Worm (Caenorhabditis elegans) whole organism, L2 larva: ENCODE results near the gene lys-8.

Experiments used
- dmd-4 ChIP-seq: sonication (generic microtip); optimal IDR thresholded peaks from 2 replicates; lab custom pipeline; 2017; ENCODE audit warnings: missing biosample characterization, missing genetic modification characterization
- unc-39 ChIP-seq: fragments of 150-350 bp; optimal IDR thresholded peaks from 2 replicates; lab custom pipeline; 2014; ENCODE audit warnings: missing biosample characterization, missing genetic modification characterization

- no peak for TF ChIP-seq unc-39 (tag; lab: Kevin White, UChicago)
- no peak for TF ChIP-seq dmd-4 (tag; lab: Kevin White, UChicago)
Measured at ce11 chrII:5554317-5554716, 31.7 kb upstream of the lys-8 start, which contains the start of gene ins-12.
